Fruit fly (Drosophila melanogaster) whole organism, embryonic: ENCODE results near the gene RhoGAP1A.

Source experiments
- BEAF-32 ChIP-seq: fragments of 200-800 bp; sonication (Bioruptor generic); optimal IDR thresholded peaks from 3 replicates; lab custom pipeline; 2017; ENCODE audit warnings: missing biosample characterization, missing genetic modification characterization, mild to moderate bottlenecking, moderate library complexity, missing genetic modification reagents
- Bgb ChIP-seq: fragments of 200-800 bp; sonication (Bioruptor generic); IDR thresholded peaks from 2 replicates; pipeline ENCODE4 v1.3.6; 2022; ENCODE audit warnings: missing biosample characterization, missing genetic modification characterization; ENCODE audit not compliant: partially characterized antibody
- CG10147 ChIP-seq: fragments of 200-800 bp; sonication (Bioruptor generic); optimal IDR thresholded peaks from 2 replicates; lab custom pipeline; 2019; ENCODE audit warnings: missing biosample characterization, mild to moderate bottlenecking, missing genetic modification characterization, moderate library complexity
- CG10267 ChIP-seq: fragments of 200-800 bp; sonication (Bioruptor generic); optimal IDR thresholded peaks from 2 replicates; lab custom pipeline; 2018; ENCODE audit warnings: missing biosample characterization, mild to moderate bottlenecking, missing genetic modification characterization, moderate library complexity
- CG11456 ChIP-seq: fragments of 200-800 bp; sonication (Bioruptor generic); IDR thresholded peaks from 3 replicates; pipeline ENCODE4 v1.3.6; 2022; ENCODE audit warnings: missing biosample characterization, missing genetic modification characterization
- CG12299 ChIP-seq: fragments of 200-800 bp; sonication (Bioruptor generic); optimal IDR thresholded peaks from 2 replicates; lab custom pipeline; 2018; ENCODE audit warnings: missing biosample characterization, mild to moderate bottlenecking, missing genetic modification characterization
- CG1233 ChIP-seq: fragments of 200-800 bp; sonication (Bioruptor generic); optimal IDR thresholded peaks from 4 replicates; lab custom pipeline; 2018; ENCODE audit warnings: missing biosample characterization, mild to moderate bottlenecking, missing genetic modification characterization
- CG13287 ChIP-seq: fragments of 200-800 bp; sonication (Bioruptor generic); IDR thresholded peaks from 2 replicates; pipeline ENCODE4 v1.3.6; 2022; ENCODE audit warnings: missing biosample characterization, missing genetic modification characterization; ENCODE audit not compliant: partially characterized antibody
- CG14667 ChIP-seq: fragments of 200-800 bp; sonication (Bioruptor generic); IDR thresholded peaks from 2 replicates; pipeline ENCODE4 v1.3.6; 2022; ENCODE audit warnings: missing biosample characterization, missing genetic modification characterization
- CG14965 ChIP-seq: fragments of 200-800 bp; sonication (Bioruptor generic); optimal IDR thresholded peaks from 2 replicates; lab custom pipeline; 2016; ENCODE audit warnings: missing biosample characterization, missing genetic modification characterization, borderline replicate concordance
- CG1529 ChIP-seq: fragments of 200-800 bp; sonication (Bioruptor generic); optimal IDR thresholded peaks from 3 replicates; lab custom pipeline; 2018; ENCODE audit warnings: missing biosample characterization, missing genetic modification characterization
- CG15514 ChIP-seq: fragments of 200-800 bp; sonication (Bioruptor generic); optimal IDR thresholded peaks from 3 replicates; lab custom pipeline; 2017; ENCODE audit warnings: missing biosample characterization, missing genetic modification characterization, mild to moderate bottlenecking, moderate library complexity, missing genetic modification reagents
- CG1603 ChIP-seq: fragments of 200-800 bp; sonication (Bioruptor generic); optimal IDR thresholded peaks from 2 replicates; lab custom pipeline; 2019; ENCODE audit warnings: missing biosample characterization, mild to moderate bottlenecking, missing genetic modification characterization, moderate library complexity
- CG1647 ChIP-seq: fragments of 200-800 bp; sonication (Bioruptor generic); optimal IDR thresholded peaks from 3 replicates; lab custom pipeline; 2016; ENCODE audit warnings: missing biosample characterization, missing genetic modification characterization
- CG16813 ChIP-seq: fragments of 200-800 bp; sonication (Bioruptor generic); IDR thresholded peaks from 3 replicates; pipeline ENCODE4 v1.3.6; 2022; ENCODE audit warnings: missing biosample characterization, missing genetic modification characterization; ENCODE audit not compliant: partially characterized antibody
- CG3847 ChIP-seq: fragments of 200-800 bp; sonication (Bioruptor generic); IDR thresholded peaks from 2 replicates; pipeline ENCODE4 v1.3.6; 2022; ENCODE audit warnings: missing biosample characterization, missing genetic modification characterization
- CG3995 ChIP-seq: fragments of 200-800 bp; sonication (Bioruptor generic); optimal IDR thresholded peaks from 3 replicates; lab custom pipeline; 2016; ENCODE audit warnings: missing biosample characterization, missing genetic modification characterization
- CG4617 ChIP-seq: fragments of 200-800 bp; sonication (Bioruptor generic); optimal IDR thresholded peaks from 3 replicates; lab custom pipeline; 2016; ENCODE audit warnings: missing biosample characterization, missing genetic modification characterization, borderline replicate concordance
- CG6813 ChIP-seq: fragments of 200-800 bp; sonication (Bioruptor generic); optimal IDR thresholded peaks from 2 replicates; lab custom pipeline; 2017; ENCODE audit warnings: missing biosample characterization, missing genetic modification characterization, mild to moderate bottlenecking, moderate library complexity, missing genetic modification reagents
- CG8290 ChIP-seq, 3 experiments: fragments of 200-800 bp; sonication (Bioruptor generic); optimal IDR thresholded peaks; 2 replicates each; lab custom pipeline; 2016 to 2019; ENCODE audit warnings: missing biosample characterization in 3 of 3, missing genetic modification characterization in 3 of 3, mild to moderate bottlenecking in 2 of 3, moderate library complexity in 1 of 3
- CTCF ChIP-seq: fragments of 200-800 bp; sonication (Bioruptor generic); optimal IDR thresholded peaks from 2 replicates; lab custom pipeline; 2017; ENCODE audit warnings: missing biosample characterization, mild to moderate bottlenecking, missing genetic modification characterization, moderate library complexity
- Dip3 ChIP-seq: fragments of 200-800 bp; sonication (Bioruptor generic); optimal IDR thresholded peaks from 3 replicates; lab custom pipeline; 2016; ENCODE audit warnings: missing biosample characterization, missing genetic modification characterization
- Ets65A ChIP-seq: fragments of 200-800 bp; sonication (Bioruptor generic); peaks from one replicate; lab custom pipeline; 2016; ENCODE audit warnings: missing biosample characterization, missing genetic modification characterization
- Mes4 ChIP-seq: fragments of 200-800 bp; sonication (Bioruptor generic); optimal IDR thresholded peaks from 2 replicates; lab custom pipeline; 2016; ENCODE audit warnings: missing biosample characterization, missing genetic modification characterization
- Myb ChIP-seq: fragments of 200-800 bp; sonication (Bioruptor generic); optimal IDR thresholded peaks from 2 replicates; lab custom pipeline; 2016; ENCODE audit warnings: missing biosample characterization, missing genetic modification characterization
- Neu2 ChIP-seq: fragments of 200-800 bp; sonication (Bioruptor generic); optimal IDR thresholded peaks from 3 replicates; lab custom pipeline; 2016; ENCODE audit warnings: missing biosample characterization, missing genetic modification characterization, borderline replicate concordance
- Sry-δ ChIP-seq: fragments of 200-800 bp; sonication (Bioruptor generic); optimal IDR thresholded peaks from 2 replicates; lab custom pipeline; 2016; ENCODE audit warnings: missing biosample characterization, missing genetic modification characterization
- amos ChIP-seq: fragments of 200-800 bp; sonication (Bioruptor generic); IDR thresholded peaks from 2 replicates; pipeline ENCODE4 v1.3.6; 2022; ENCODE audit warnings: missing biosample characterization, missing genetic modification characterization; ENCODE audit not compliant: partially characterized antibody
- ash1 ChIP-seq: fragments of 200-800 bp; sonication (Bioruptor generic); optimal IDR thresholded peaks from 2 replicates; lab custom pipeline; 2018; ENCODE audit warnings: missing biosample characterization, mild to moderate bottlenecking, missing genetic modification characterization
- cato ChIP-seq: fragments of 200-800 bp; sonication (Bioruptor generic); optimal IDR thresholded peaks from 2 replicates; lab custom pipeline; 2016; ENCODE audit warnings: missing biosample characterization, missing genetic modification characterization, borderline replicate concordance
- chn ChIP-seq: fragments of 200-800 bp; sonication (Bioruptor generic); optimal IDR thresholded peaks from 2 replicates; lab custom pipeline; 2016; ENCODE audit warnings: missing biosample characterization, missing genetic modification characterization
- crp ChIP-seq, 2 experiments: fragments of 200-800 bp; sonication (Bioruptor generic); optimal IDR thresholded peaks; 2 replicates in 1 of 2; 3 replicates in 1 of 2; lab custom pipeline; 2017; ENCODE audit warnings: missing biosample characterization in 2 of 2, missing genetic modification characterization in 2 of 2, mild to moderate bottlenecking in 1 of 2, moderate library complexity in 1 of 2
- ftz-f1 ChIP-seq: fragments of 200-800 bp; sonication (Bioruptor generic); optimal IDR thresholded peaks from 2 replicates; lab custom pipeline; 2016; ENCODE audit warnings: missing biosample characterization, missing genetic modification characterization
- gfzf ChIP-seq: fragments of 200-800 bp; sonication (Bioruptor generic); optimal IDR thresholded peaks from 2 replicates; lab custom pipeline; 2016; ENCODE audit warnings: missing biosample characterization, mild to moderate bottlenecking, missing genetic modification characterization, moderate library complexity
- knrl ChIP-seq: fragments of 200-800 bp; sonication (Bioruptor generic); IDR thresholded peaks from 3 replicates; pipeline ENCODE4 v1.3.6; 2022; ENCODE audit warnings: missing biosample characterization, missing genetic modification characterization; ENCODE audit not compliant: partially characterized antibody
- nmo ChIP-seq: fragments of 200-800 bp; sonication (Bioruptor generic); optimal IDR thresholded peaks from 2 replicates; lab custom pipeline; 2018; ENCODE audit warnings: missing biosample characterization, mild to moderate bottlenecking, missing genetic modification characterization, moderate library complexity
- pb ChIP-seq: fragments of 200-800 bp; sonication (Bioruptor generic); optimal IDR thresholded peaks from 3 replicates; lab custom pipeline; 2016; ENCODE audit warnings: missing biosample characterization, missing genetic modification characterization
- pita ChIP-seq: fragments of 200-800 bp; sonication (Bioruptor generic); optimal IDR thresholded peaks from 2 replicates; lab custom pipeline; 2017; ENCODE audit warnings: missing biosample characterization, mild to moderate bottlenecking, missing genetic modification characterization
- pzg ChIP-seq: fragments of 200-800 bp; sonication (Bioruptor generic); optimal IDR thresholded peaks from 3 replicates; lab custom pipeline; 2018; ENCODE audit warnings: missing biosample characterization, mild to moderate bottlenecking, missing genetic modification characterization, moderate library complexity
- slou ChIP-seq: fragments of 200-800 bp; sonication (Bioruptor generic); optimal IDR thresholded peaks from 3 replicates; lab custom pipeline; 2016; ENCODE audit warnings: missing biosample characterization, missing genetic modification characterization
- sna ChIP-seq: fragments of 200-800 bp; sonication (Bioruptor generic); IDR thresholded peaks from 2 replicates; pipeline ENCODE4 v1.3.6; 2022; ENCODE audit warnings: missing biosample characterization, missing genetic modification characterization; ENCODE audit not compliant: partially characterized antibody
- twi ChIP-seq: fragments of 200-800 bp; optimal IDR thresholded peaks from 2 replicates; lab custom pipeline; 2019; ENCODE audit warnings: missing biosample characterization, mild to moderate bottlenecking, missing genetic modification characterization, moderate library complexity
- wdn ChIP-seq: fragments of 200-800 bp; sonication (Bioruptor generic); IDR thresholded peaks from 2 replicates; pipeline ENCODE4 v1.3.6; 2022; ENCODE audit warnings: missing biosample characterization, missing genetic modification characterization
- wor ChIP-seq: fragments of 200-800 bp; sonication (Bioruptor generic); IDR thresholded peaks from 2 replicates; pipeline ENCODE4 v1.3.6; 2022; ENCODE audit warnings: missing biosample characterization, missing genetic modification characterization
- zen2 ChIP-seq: fragments of 200-800 bp; sonication (Bioruptor generic); IDR thresholded peaks from 3 replicates; pipeline ENCODE4 v1.3.6; 2022; ENCODE audit warnings: missing biosample characterization, missing genetic modification characterization; ENCODE audit not compliant: partially characterized antibody
- zfh1 ChIP-seq: fragments of 200-800 bp; sonication (Bioruptor generic); IDR thresholded peaks from 3 replicates; pipeline ENCODE4 v1.3.6; 2022; ENCODE audit warnings: missing biosample characterization, missing genetic modification characterization

RhoGAP1A gene

dm6 chrX:127350-127768, at the start of gene RhoGAP1A (continued):
- TF ChIP-seq sna (GFP tag; lab: Robert Waterston, UW) (peak; percentile 56; the same call in 1 of the 2 replicates), CG3847 (GFP tag; lab: Robert Waterston, UW) (no peak), CG10267 (peak; percentile 45), gfzf (GFP tag; lab: Kevin White, UChicago) (peak; percentile 56)

- TF ChIP-seq nmo (GFP tag; lab: Kevin White, UChicago) (no peak), slou (GFP tag; lab: Kevin White, UChicago) (peak; percentile 41), Ets65A (peak; percentile 86), CG1647 (no peak), CG1529 (no peak), Neu2 (GFP tag; lab: Kevin White, UChicago) (no peak), CG11456 (GFP tag; lab: Robert Waterston, UW) (no peak), twi (tag; lab: Kevin White, UChicago) (no peak), CG10147 (no peak), wdn (GFP tag; lab: Robert Waterston, UW) (no peak)
Observed at dm6 chrX:115006-115405, 12.2 kb upstream of the RhoGAP1A start.

dm6 chrX:123799-124198, 3.5 kb upstream of the RhoGAP1A start:
- TF ChIP-seq Myb (GFP tag; lab: Kevin White, UChicago) (peak; percentile 55), CG15514 (GFP tag; lab: Kevin White, UChicago) (peak; percentile 34), Dip3 (GFP tag; lab: Kevin White, UChicago) (no peak), gfzf (GFP tag; lab: Kevin White, UChicago) (peak; percentile 26), CG3995 (GFP tag; lab: Kevin White, UChicago) (peak; percentile 80), knrl (GFP tag; lab: Robert Waterston, UW) (no peak), cato (GFP tag; lab: Kevin White, UChicago) (no peak), CG1233 (GFP tag; lab: Kevin White, UChicago) (no peak), ash1 (GFP tag; lab: Kevin White, UChicago) (no peak), CG14965 (no peak), crp (GFP tag; optimal IDR thresholded peaks at IDR 0.05; lab: Kevin White, UChicago) (no peak), chn (GFP tag; lab: Kevin White, UChicago) (no peak), Sry-δ (peak; percentile 14), zen2 (GFP tag; lab: Robert Waterston, UW) (no peak), Mes4 (GFP tag; lab: Kevin White, UChicago) (no peak), CG4617 (GFP tag; lab: Kevin White, UChicago) (no peak), ftz-f1 (peak; percentile 61), CG14667 (no peak), CG8290 (GFP tag; optimal IDR thresholded peaks at IDR 0.05; lab: Kevin White, UChicago) (peak; percentile 3), CG8290 (tag; optimal IDR thresholded peaks at IDR 0.05; lab: Kevin White, UChicago) (peak in 1 of 2 experiments; percentile 48), amos (GFP tag; lab: Robert Waterston, UW) (peak; percentile 41; the same call in 1 of the 2 replicates), CG16813 (GFP tag; lab: Robert Waterston, UW) (peak; percentile 48; the same call in 1 of the 3 replicates), CG12299 (no peak), CG6813 (no peak), BEAF-32 (peak; percentile 39), pb (GFP tag; lab: Kevin White, UChicago) (no peak), zfh1 (GFP tag; lab: Robert Waterston, UW) (no peak), CG1603 (peak; percentile 10), Bgb (GFP tag; lab: Robert Waterston, UW) (peak; percentile 45; the same call in 1 of the 2 replicates), CG13287 (GFP tag; lab: Robert Waterston, UW) (peak; percentile 43; the same call in 1 of the 2 replicates), pita (peak; percentile 75), wor (GFP tag; lab: Robert Waterston, UW) (no peak), CG10267 (no peak), pzg (peak; percentile 14), CTCF (GFP tag; lab: Kevin White, UChicago) (peak; percentile 67)
